Worm (Caenorhabditis elegans) whole organism, midembryonic: ENCODE data around the gene F38G1.3.

Source experiments
- T22C8.4 ChIP-seq: fragments of 200-800 bp; sonication (Bioruptor generic); IDR thresholded peaks from 2 replicates; pipeline ENCODE4 v1.3.6; 2022; ENCODE audit warnings: missing genetic modification characterization, missing compliant biosample characterization
- flt-1 ChIP-seq: fragments of 200-800 bp; sonication (Bioruptor generic); IDR thresholded peaks from 2 replicates; pipeline ENCODE4 v1.3.6; 2022; ENCODE audit warnings: missing genetic modification characterization, missing compliant biosample characterization
- klf-2 ChIP-seq: fragments of 200-800 bp; sonication (Bioruptor generic); conservative IDR thresholded peaks from 2 replicates; pipeline ENCODE4 v1.3.6; 2022; ENCODE audit warnings: missing genetic modification reagents, missing genetic modification characterization, missing compliant biosample characterization
- med-1 ChIP-seq: sonication (generic microtip); optimal IDR thresholded peaks from 2 replicates; lab custom pipeline; 2017; ENCODE audit warnings: missing genetic modification characterization, mild to moderate bottlenecking, missing compliant biosample characterization, antibody characterized with exemption, missing genetic modification reagents; ENCODE audit not compliant: insufficient read depth
- tab-1 ChIP-seq: fragments of 200-800 bp; sonication (Bioruptor generic); IDR thresholded peaks from 2 replicates; pipeline ENCODE4 v1.3.6; 2022; ENCODE audit warnings: missing genetic modification characterization, missing compliant biosample characterization
- ztf-23 ChIP-seq: fragments of 200-800 bp; sonication (Bioruptor generic); IDR thresholded peaks from 2 replicates; pipeline ENCODE4 v1.3.6; 2022; ENCODE audit warnings: missing genetic modification reagents, missing genetic modification characterization, missing compliant biosample characterization
- ztf-29 ChIP-seq: fragments of 200-800 bp; sonication (Bioruptor generic); IDR thresholded peaks from 2 replicates; pipeline ENCODE4 v1.3.6; 2022; ENCODE audit warnings: missing genetic modification reagents, missing genetic modification characterization, missing compliant biosample characterization

- TF ChIP-seq flt-1 (GFP tag; lab: Robert Waterston, UW): no peak
- no peak for TF ChIP-seq T22C8.4
- TF ChIP-seq med-1 (GFP tag; lab: Kevin White, UChicago): no peak
- no peak for TF ChIP-seq ztf-23 (GFP tag; lab: Robert Waterston, UW)
- TF ChIP-seq ztf-29: no peak
- TF ChIP-seq klf-2 (GFP tag; lab: Robert Waterston, UW): no peak
- no peak for TF ChIP-seq tab-1
Measured at ce11 chrX:505014-505413, 28.7 kb downstream of the F38G1.3 start.
